Worm (Caenorhabditis elegans): ENCODE measurements around the gene K02D3.2.
A peak's percentile ranks its signal among the peaks of the same experiment; 100 is the strongest.

Gene K02D3.2

DNA sequence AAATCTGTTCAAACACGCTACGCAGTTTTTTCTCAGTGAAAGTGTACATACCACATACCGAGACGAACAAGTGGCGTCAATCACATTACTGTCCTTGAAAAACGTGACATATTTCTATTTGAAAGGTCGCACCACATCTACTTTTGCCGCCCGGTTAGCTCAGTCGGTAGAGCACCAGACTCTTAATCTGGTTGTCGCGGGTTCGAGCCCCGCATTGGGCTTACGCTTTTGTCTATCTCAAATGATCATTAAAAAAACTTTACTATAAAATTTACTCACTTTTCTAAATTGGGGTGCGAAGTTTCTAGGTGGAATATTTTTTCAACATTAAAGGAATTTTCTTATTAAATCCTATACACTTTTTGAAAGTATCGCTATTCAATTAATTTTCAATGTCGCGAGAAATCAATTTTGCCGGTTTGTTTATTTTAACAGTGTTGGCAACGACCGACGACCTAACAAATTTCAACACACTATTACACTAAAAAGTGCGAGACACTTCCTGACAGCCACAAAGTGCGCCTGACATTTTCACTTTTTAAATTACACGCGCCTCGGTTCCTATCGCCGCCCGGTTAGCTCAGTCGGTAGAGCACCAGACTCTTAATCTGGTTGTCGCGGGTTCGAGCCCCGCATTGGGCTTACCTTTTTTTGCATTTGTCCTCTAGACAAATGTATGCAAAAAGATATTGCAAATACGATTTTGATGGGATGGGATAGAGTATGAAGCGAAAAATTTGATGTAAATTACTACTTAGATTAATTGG, 18.6 kb upstream of the K02D3.2 start (continued):
- peak; percentile 50 for TF ChIP-seq hrde-1 (tag; optimal IDR thresholded peaks at IDR 0.05; ENCODE audit: borderline replicate concordance)
- no peak for TF ChIP-seq mes-4 (tag; optimal IDR thresholded peaks at IDR 0.05)
- TF ChIP-seq pbrm-1 (GFP tag; IDR thresholded peaks at IDR 0.05), result peak; percentile 87
- no peak for TF ChIP-seq atf-7 (tag; optimal IDR thresholded peaks at IDR 0.05)
- no peak for TF ChIP-seq egl-18 (GFP tag; IDR thresholded peaks at IDR 0.05)
- no peak for TF ChIP-seq sptf-2 (GFP tag; optimal IDR thresholded peaks at IDR 0.05)
- TF ChIP-seq mel-28 (tag; optimal IDR thresholded peaks at IDR 0.05; ENCODE audit: borderline replicate concordance), result no peak
- no peak for TF ChIP-seq ceh-79 (tag; optimal IDR thresholded peaks at IDR 0.05)
- no peak for TF ChIP-seq ceh-91 (GFP tag; IDR thresholded peaks at IDR 0.05)
- TF ChIP-seq ets-4 (GFP tag; optimal IDR thresholded peaks at IDR 0.05), result no peak
- no peak for TF ChIP-seq fkh-3 (tag; optimal IDR thresholded peaks at IDR 0.05)
- TF ChIP-seq sdz-38 (tag; optimal IDR thresholded peaks at IDR 0.05), result no peak
- peak; percentile 13 for TF ChIP-seq nhr-80 (tag; optimal IDR thresholded peaks at IDR 0.05)
- no peak for TF ChIP-seq Y95B8A.8 (GFP tag; IDR thresholded peaks at IDR 0.05)
- TF ChIP-seq attf-6 (GFP tag; IDR thresholded peaks at IDR 0.05), result peak; percentile 68
- TF ChIP-seq lin-54 (GFP tag; optimal IDR thresholded peaks at IDR 0.05), result peak; percentile 38
- peak; percentile 66 for TF ChIP-seq rcor-1 (GFP tag; IDR thresholded peaks at IDR 0.05)
- 0 out of 2 replicates have a peak, but pooled peaks have one; percentile 80 for TF ChIP-seq nhr-120 (GFP tag; IDR thresholded peaks at IDR 0.05)
- TF ChIP-seq ama-1 (optimal IDR thresholded peaks at IDR 0.05), result no peak
- TF ChIP-seq ama-1 (GFP tag; optimal IDR thresholded peaks at IDR 0.05), result peak; percentile 17 to 33
- peak; percentile 96 for TF ChIP-seq lin-26 (GFP tag; IDR thresholded peaks at IDR 0.05)
- TF ChIP-seq chd-7 (tag; optimal IDR thresholded peaks at IDR 0.05), result no peak
- TF ChIP-seq lin-35 (GFP tag; optimal IDR thresholded peaks at IDR 0.05), result peak in 1 of 3 experiments; percentile 39
- TF ChIP-seq F10E7.11 (tag; optimal IDR thresholded peaks at IDR 0.05), result no peak
- 0 out of 2 replicates have a peak, but pooled peaks have one; percentile 40 for TF ChIP-seq ceh-58 (GFP tag; IDR thresholded peaks at IDR 0.05)
- TF ChIP-seq snpc-1.3 (tag; optimal IDR thresholded peaks at IDR 0.05; ENCODE audit: insufficient read depth), result peak; percentile 57
- TF ChIP-seq ztf-18 (tag; optimal IDR thresholded peaks at IDR 0.05), result peak; percentile 50
- TF ChIP-seq rec-8 (tag; optimal IDR thresholded peaks at IDR 0.05), result peak; percentile 66 to 69
- peak; percentile 35 for TF ChIP-seq B0035.1 (tag; optimal IDR thresholded peaks at IDR 0.05)
- TF ChIP-seq hlh-26 (GFP tag; conservative IDR thresholded peaks at IDR 0.05), result no peak
- TF ChIP-seq zim-3 (tag; optimal IDR thresholded peaks at IDR 0.05), result peak; percentile 43
- no peak for TF ChIP-seq nhr-27 (tag; optimal IDR thresholded peaks at IDR 0.05)
- TF ChIP-seq ekl-4 (GFP tag; IDR thresholded peaks at IDR 0.05), result peak; percentile 58; the same call in 1 of the 2 replicates
- 0 out of 2 replicates have a peak, but pooled peaks have one; percentile 29 for TF ChIP-seq B0019.2 (GFP tag; conservative IDR thresholded peaks at IDR 0.05)

DNA sequence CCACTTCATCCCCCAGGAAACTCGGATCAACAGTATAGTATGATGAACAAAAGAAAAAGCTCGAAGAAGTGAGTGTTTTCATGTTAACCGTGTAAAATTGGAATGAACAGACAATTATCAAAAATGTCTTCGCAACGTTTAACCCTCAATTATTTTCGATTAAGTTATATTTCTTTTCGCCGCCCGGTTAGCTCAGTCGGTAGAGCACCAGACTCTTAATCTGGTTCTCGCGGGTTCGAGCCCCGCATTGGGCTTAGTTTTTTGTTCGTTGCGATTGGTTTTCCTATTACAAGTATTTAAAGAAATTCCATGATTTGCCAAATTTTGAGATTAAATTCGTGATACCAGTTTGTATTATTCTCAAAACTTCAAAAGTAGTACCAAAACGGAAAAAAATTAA, 17.9 kb upstream of the K02D3.2 start:
- no peak for TF ChIP-seq cebp-2 (GFP tag; IDR thresholded peaks at IDR 0.05)
- TF ChIP-seq pbrm-1 (GFP tag; IDR thresholded peaks at IDR 0.05), result peak; percentile 67
- no peak for TF ChIP-seq ztf-3 (GFP tag; optimal IDR thresholded peaks at IDR 0.05)
- TF ChIP-seq rcor-1 (GFP tag; IDR thresholded peaks at IDR 0.05), result peak; percentile 39; the same call in 1 of the 2 replicates
- no peak for TF ChIP-seq K12H6.12 (tag; optimal IDR thresholded peaks at IDR 0.05)
- no peak for TF ChIP-seq madf-10 (tag; optimal IDR thresholded peaks at IDR 0.05)
- TF ChIP-seq snpc-1.3 (tag; optimal IDR thresholded peaks at IDR 0.05; ENCODE audit: insufficient read depth), result peak; percentile 23
- TF ChIP-seq ceh-100 (GFP tag; IDR thresholded peaks at IDR 0.05), result no peak
- TF ChIP-seq Y56A3A.18 (GFP tag; IDR thresholded peaks at IDR 0.05), result peak; percentile 62; the same call in 1 of the 2 replicates
- peak; percentile 87 for TF ChIP-seq tbp1 (GFP tag; optimal IDR thresholded peaks at IDR 0.05)
- TF ChIP-seq efl-1 (GFP tag; optimal IDR thresholded peaks at IDR 0.05), result no peak
- no peak for TF ChIP-seq nhr-27 (tag; optimal IDR thresholded peaks at IDR 0.05)
- TF ChIP-seq somi-1 (GFP tag; optimal IDR thresholded peaks at IDR 0.05), result no peak
- TF ChIP-seq gei-17 (GFP tag; optimal IDR thresholded peaks at IDR 0.05), result no peak
- TF ChIP-seq egl-44 (GFP tag; IDR thresholded peaks at IDR 0.05), result no peak
- no peak for TF ChIP-seq mxl-1 (tag; optimal IDR thresholded peaks at IDR 0.05)
- TF ChIP-seq tlf-1 (GFP tag; optimal IDR thresholded peaks at IDR 0.05), result no peak
- 0 out of 2 replicates have a peak, but pooled peaks have one; percentile 56 for TF ChIP-seq ceh-40 (GFP tag; IDR thresholded peaks at IDR 0.05)

All from whole organism, young adult.